Worm (Caenorhabditis elegans) whole organism, L3 larva: ENCODE measurements around the gene lgmn-1.

Experiments used
- R02D3.7 ChIP-seq: fragments of 150-350 bp; optimal IDR thresholded peaks from 2 replicates; lab custom pipeline; 2014; ENCODE audit warnings: missing biosample characterization, missing genetic modification characterization
- ZK546.5 ChIP-seq: sonication (generic microtip); optimal IDR thresholded peaks from 2 replicates; lab custom pipeline; 2017; ENCODE audit warnings: missing biosample characterization, missing genetic modification characterization
- aly-2 ChIP-seq: fragments of 150-350 bp; optimal IDR thresholded peaks from 2 replicates; lab custom pipeline; 2014; ENCODE audit warnings: missing biosample characterization, missing genetic modification characterization
- ama-1 ChIP-seq: fragments of 150-350 bp; optimal IDR thresholded peaks from 2 replicates; lab custom pipeline; 2018
- ceh-16 ChIP-seq: sonication (generic microtip); optimal IDR thresholded peaks from 2 replicates; lab custom pipeline; 2017; ENCODE audit warnings: missing biosample characterization, missing genetic modification characterization
- ceh-82 ChIP-seq: fragments of 150-350 bp; optimal IDR thresholded peaks from 2 replicates; lab custom pipeline; 2014; ENCODE audit warnings: missing biosample characterization, missing genetic modification characterization
- ceh-9 ChIP-seq: sonication (generic microtip); optimal IDR thresholded peaks from 2 replicates; lab custom pipeline; 2018; ENCODE audit warnings: missing biosample characterization, missing genetic modification characterization
- daf-12 ChIP-seq: fragments of 150-350 bp; optimal IDR thresholded peaks from 2 replicates; lab custom pipeline; 2014; ENCODE audit warnings: missing biosample characterization, missing genetic modification reagents, missing genetic modification characterization
- egl-5 ChIP-seq: fragments of 150-350 bp; optimal IDR thresholded peaks from 2 replicates; lab custom pipeline; 2017; ENCODE audit warnings: missing biosample characterization, missing genetic modification reagents, missing genetic modification characterization, inconsistent platforms
- elt-1 ChIP-seq: fragments of 150-350 bp; optimal IDR thresholded peaks from 2 replicates; lab custom pipeline; 2014; ENCODE audit warnings: missing biosample characterization, missing genetic modification characterization
- elt-2 ChIP-seq: sonication (generic microtip); optimal IDR thresholded peaks from 2 replicates; lab custom pipeline; 2016; ENCODE audit warnings: missing genetic modification reagents, mild to moderate bottlenecking, missing genetic modification characterization, missing compliant biosample characterization
- elt-3 ChIP-seq, 3 experiments: fragments of 150-350 bp in 1 of 3; sonication (generic microtip) in 2 of 3; optimal IDR thresholded peaks; 2 replicates in 2 of 3; 4 replicates in 1 of 3; lab custom pipeline; 2014 to 2017; ENCODE audit warnings: missing biosample characterization in 3 of 3, missing genetic modification characterization in 3 of 3
- eor-1 ChIP-seq, 2 experiments: fragments of 150-350 bp; optimal IDR thresholded peaks; 2 replicates each; lab custom pipeline; 2014 to 2018; ENCODE audit warnings: missing biosample characterization in 2 of 2, missing genetic modification characterization in 2 of 2
- fkh-10 ChIP-seq: sonication (generic microtip); optimal IDR thresholded peaks from 2 replicates; lab custom pipeline; 2017; ENCODE audit warnings: missing biosample characterization, missing genetic modification reagents, missing genetic modification characterization
- fkh-2 ChIP-seq: fragments of 150-350 bp; optimal IDR thresholded peaks from 2 replicates; lab custom pipeline; 2014; ENCODE audit warnings: missing biosample characterization, missing genetic modification reagents, missing genetic modification characterization
- fos-1 ChIP-seq: fragments of 150-350 bp; optimal IDR thresholded peaks from 2 replicates; lab custom pipeline; 2014; ENCODE audit warnings: missing biosample characterization, missing genetic modification characterization
- hmg-11 ChIP-seq: sonication (generic microtip); optimal IDR thresholded peaks from 2 replicates; lab custom pipeline; 2016; ENCODE audit warnings: missing genetic modification characterization, missing compliant biosample characterization
- jun-1 ChIP-seq: fragments of 150-350 bp; optimal IDR thresholded peaks from 2 replicates; lab custom pipeline; 2014; ENCODE audit warnings: missing biosample characterization, missing genetic modification reagents, missing genetic modification characterization
- lin-39 ChIP-seq: fragments of 150-350 bp; optimal IDR thresholded peaks from 2 replicates; lab custom pipeline; 2018; ENCODE audit warnings: missing biosample characterization, missing genetic modification reagents, missing genetic modification characterization
- lsy-12 ChIP-seq: sonication (generic microtip); optimal IDR thresholded peaks from 2 replicates; lab custom pipeline; 2016; ENCODE audit warnings: mild to moderate bottlenecking, missing genetic modification characterization, missing compliant biosample characterization
- mdl-1 ChIP-seq: fragments of 150-350 bp; optimal IDR thresholded peaks from 2 replicates; lab custom pipeline; 2014; ENCODE audit warnings: missing biosample characterization, missing genetic modification characterization
- mml-1 ChIP-seq: fragments of 150-350 bp; sonication (generic microtip); optimal IDR thresholded peaks from 3 replicates; lab custom pipeline; 2014; ENCODE audit warnings: missing biosample characterization, missing genetic modification characterization
- nfya-1 ChIP-seq: sonication (generic microtip); optimal IDR thresholded peaks from 2 replicates; lab custom pipeline; 2017; ENCODE audit warnings: missing genetic modification characterization, mild to moderate bottlenecking, missing compliant biosample characterization, antibody characterized with exemption, moderate library complexity; ENCODE audit not compliant: insufficient read depth
- nhr-11 ChIP-seq: fragments of 150-350 bp; optimal IDR thresholded peaks from 2 replicates; lab custom pipeline; 2014; ENCODE audit warnings: missing biosample characterization, missing genetic modification characterization
- nhr-23 ChIP-seq: fragments of 150-350 bp; optimal IDR thresholded peaks from 2 replicates; lab custom pipeline; 2014; ENCODE audit warnings: missing biosample characterization, missing genetic modification reagents, missing genetic modification characterization
- nhr-237 ChIP-seq: fragments of 150-350 bp; optimal IDR thresholded peaks from 2 replicates; lab custom pipeline; 2014; ENCODE audit warnings: missing biosample characterization, missing genetic modification characterization
- nhr-25 ChIP-seq: sonication (generic microtip); optimal IDR thresholded peaks from 2 replicates; lab custom pipeline; 2017; ENCODE audit warnings: missing biosample characterization, missing genetic modification characterization
- nhr-28 ChIP-seq: fragments of 150-350 bp; optimal IDR thresholded peaks from 2 replicates; lab custom pipeline; 2014; ENCODE audit warnings: missing biosample characterization, missing genetic modification characterization
- nhr-43 ChIP-seq: sonication (generic microtip); optimal IDR thresholded peaks from 2 replicates; lab custom pipeline; 2016; ENCODE audit warnings: mild to moderate bottlenecking, missing genetic modification characterization, missing compliant biosample characterization; ENCODE audit not compliant: poor library complexity, severe bottlenecking
- nhr-67 ChIP-seq: fragments of 150-350 bp; optimal IDR thresholded peaks from 2 replicates; lab custom pipeline; 2014; ENCODE audit warnings: missing biosample characterization, missing genetic modification characterization
- nhr-76 ChIP-seq: fragments of 150-350 bp; sonication (generic microtip); optimal IDR thresholded peaks from 5 replicates; lab custom pipeline; 2014; ENCODE audit warnings: missing biosample characterization, missing genetic modification characterization
- nhr-77 ChIP-seq: fragments of 150-350 bp; optimal IDR thresholded peaks from 2 replicates; lab custom pipeline; 2014; ENCODE audit warnings: missing biosample characterization, missing genetic modification characterization
- pha-4 ChIP-seq: fragments of 150-350 bp; optimal IDR thresholded peaks from 2 replicates; lab custom pipeline; 2014; ENCODE audit warnings: missing biosample characterization, missing genetic modification reagents, missing genetic modification characterization
- pqm-1 ChIP-seq: fragments of 150-350 bp; optimal IDR thresholded peaks from 2 replicates; lab custom pipeline; 2017; ENCODE audit warnings: missing biosample characterization, missing genetic modification characterization, inconsistent platforms
- skn-1 ChIP-seq: fragments of 150-350 bp; optimal IDR thresholded peaks from 2 replicates; lab custom pipeline; 2014; ENCODE audit warnings: missing biosample characterization, missing genetic modification characterization
- snpc-4 ChIP-seq: fragments of 150-350 bp; optimal IDR thresholded peaks from 2 replicates; lab custom pipeline; 2014; ENCODE audit warnings: missing biosample characterization, missing genetic modification characterization
- tbx-2 ChIP-seq: sonication (generic microtip); optimal IDR thresholded peaks from 2 replicates; lab custom pipeline; 2016; ENCODE audit warnings: mild to moderate bottlenecking, missing genetic modification characterization, missing compliant biosample characterization
- unc-39 ChIP-seq: sonication (generic microtip); optimal IDR thresholded peaks from 4 replicates; lab custom pipeline; 2017; ENCODE audit warnings: missing biosample characterization, missing genetic modification characterization
- unc-62 ChIP-seq: fragments of 150-350 bp; sonication (generic microtip); optimal IDR thresholded peaks from 4 replicates; lab custom pipeline; 2014; ENCODE audit warnings: missing biosample characterization, missing genetic modification reagents, missing genetic modification characterization
- zag-1 ChIP-seq: fragments of 150-350 bp; optimal IDR thresholded peaks from 2 replicates; lab custom pipeline; 2014; ENCODE audit warnings: missing biosample characterization, missing genetic modification characterization
- ztf-11 ChIP-seq: fragments of 150-350 bp; optimal IDR thresholded peaks from 2 replicates; lab custom pipeline; 2014; ENCODE audit warnings: missing biosample characterization, missing genetic modification characterization
- ztf-4 ChIP-seq: fragments of 150-350 bp; optimal IDR thresholded peaks from 2 replicates; lab custom pipeline; 2014; ENCODE audit warnings: missing biosample characterization, missing genetic modification characterization

The lgmn-1 gene

ce11 chrV:12540739-12541138, 27.9 kb downstream of the lgmn-1 start, which contains the start of gene F45D3.2:
F45D3.2 (plus strand) TSS chrV:12541039.
- TF ChIP-seq nhr-28 (tag; lab: Kevin White, UChicago) = no peak
- no peak for TF ChIP-seq daf-12
- no peak for TF ChIP-seq nhr-25 (tag; lab: Kevin White, UChicago)
- no peak for TF ChIP-seq unc-62 (GFP tag; lab: Kevin White, UChicago)
- TF ChIP-seq ama-1 (lab: Kevin White, UChicago) = no peak
- no peak for TF ChIP-seq nhr-67 (tag; lab: Kevin White, UChicago)
- TF ChIP-seq nhr-23 (tag; lab: Kevin White, UChicago) = no peak
- TF ChIP-seq fkh-10 (GFP tag; lab: Kevin White, UChicago) = no peak
- TF ChIP-seq pha-4 (tag; lab: Kevin White, UChicago) = no peak
- TF ChIP-seq lsy-12 = no peak

ce11 chrV:12541207-12541606, 28.4 kb downstream of the lgmn-1 start:
- no peak for TF ChIP-seq ceh-82
- no peak for TF ChIP-seq fkh-10 (GFP tag; lab: Kevin White, UChicago)
- TF ChIP-seq pqm-1 (tag; lab: Kevin White, UChicago) = no peak
- TF ChIP-seq nhr-237 (tag; lab: Kevin White, UChicago) = no peak
- TF ChIP-seq mml-1 (tag; lab: Kevin White, UChicago) = no peak
- no peak for TF ChIP-seq ztf-4
- no peak for TF ChIP-seq lsy-12
- no peak for TF ChIP-seq ama-1 (lab: Kevin White, UChicago)
- TF ChIP-seq, all 47 proteins: peak for 0

ce11 chrV:12542683-12543319, 29.9 kb downstream of the lgmn-1 start:
- peak; percentile 62 for TF ChIP-seq lsy-12
- peak; percentile 18 for TF ChIP-seq nfya-1 (tag; lab: Kevin White, UChicago)
- TF ChIP-seq elt-2 (tag; lab: Kevin White, UChicago) = no peak
- peak; percentile 56 for TF ChIP-seq tbx-2
- TF ChIP-seq egl-5 (tag; lab: Kevin White, UChicago) = no peak
- no peak for TF ChIP-seq aly-2
- TF ChIP-seq jun-1 (tag; lab: Kevin White, UChicago) = peak; percentile 20
- TF ChIP-seq unc-62 (GFP tag; lab: Kevin White, UChicago) = peak; percentile 7
- TF ChIP-seq hmg-11 (tag; lab: Kevin White, UChicago) = no peak
- TF ChIP-seq nhr-43 (tag; lab: Kevin White, UChicago) = peak; percentile 76
- no peak for TF ChIP-seq ceh-9 (tag; lab: Kevin White, UChicago)
- no peak for TF ChIP-seq mdl-1 (tag; lab: Kevin White, UChicago)
- no peak for TF ChIP-seq nhr-77
- peak; percentile 81 for TF ChIP-seq nhr-23 (tag; lab: Kevin White, UChicago)
- peak; percentile 78 for TF ChIP-seq nhr-25 (tag; lab: Kevin White, UChicago)
- TF ChIP-seq ama-1 (lab: Kevin White, UChicago) = peak; percentile 20
- peak; percentile 61 for TF ChIP-seq fos-1 (tag; lab: Kevin White, UChicago)
- peak; percentile 1 for TF ChIP-seq ceh-82

- TF ChIP-seq nfya-1 (tag; lab: Kevin White, UChicago) (no peak), ceh-9 (tag; lab: Kevin White, UChicago) (no peak), tbx-2 (peak; percentile 65), ztf-11 (tag; lab: Kevin White, UChicago) (no peak), nhr-11 (tag; lab: Kevin White, UChicago) (no peak), skn-1 (no peak), mdl-1 (tag; lab: Kevin White, UChicago) (no peak), aly-2 (no peak), ZK546.5 (no peak), elt-1 (tag; lab: Kevin White, UChicago) (no peak), zag-1 (tag; lab: Kevin White, UChicago) (no peak), mml-1 (tag; lab: Kevin White, UChicago) (no peak), daf-12 (no peak), hmg-11 (tag; lab: Kevin White, UChicago) (no peak), nhr-43 (tag; lab: Kevin White, UChicago) (peak; percentile 73), ama-1 (lab: Kevin White, UChicago) (peak; percentile 97), nhr-25 (tag; lab: Kevin White, UChicago) (peak; percentile 45), elt-3 (tag; optimal IDR thresholded peaks at IDR 0.05; lab: Kevin White, UChicago) (no peak), egl-5 (tag; lab: Kevin White, UChicago) (no peak), fkh-2 (tag; lab: Kevin White, UChicago) (no peak), pqm-1 (tag; lab: Kevin White, UChicago) (no peak), nhr-76 (tag; lab: Kevin White, UChicago) (no peak), ztf-4 (peak; percentile 50), fkh-10 (GFP tag; lab: Kevin White, UChicago) (no peak), ceh-82 (no peak), unc-39 (no peak), lin-39 (tag; lab: Kevin White, UChicago) (no peak), nhr-28 (tag; lab: Kevin White, UChicago) (peak; percentile 8), R02D3.7 (tag; lab: Kevin White, UChicago) (no peak), nhr-77 (no peak), snpc-4 (no peak), ceh-16 (tag; lab: Kevin White, UChicago) (no peak), pha-4 (tag; lab: Kevin White, UChicago) (no peak), nhr-23 (tag; lab: Kevin White, UChicago) (peak; percentile 74), elt-2 (tag; lab: Kevin White, UChicago) (no peak), fos-1 (tag; lab: Kevin White, UChicago) (no peak), eor-1 (tag; optimal IDR thresholded peaks at IDR 0.05; lab: Kevin White, UChicago) (no peak), nhr-237 (tag; lab: Kevin White, UChicago) (no peak)
Measured at ce11 chrV:12548830-12549229, 36.0 kb downstream of the lgmn-1 start.
